Worm (Caenorhabditis elegans) whole organism, L1 larva: ENCODE measurements around the gene H03G16.1.

Source experiments
- C16A3.4 ChIP-seq: fragments of 150-350 bp; optimal IDR thresholded peaks from 2 replicates; lab custom pipeline; 2014; ENCODE audit warnings: missing biosample characterization, missing genetic modification characterization
- C34B4.2 ChIP-seq: sonication (generic microtip); optimal IDR thresholded peaks from 2 replicates; lab custom pipeline; 2017; ENCODE audit warnings: mild to moderate bottlenecking, missing genetic modification characterization, missing compliant biosample characterization
- F16B12.6 ChIP-seq: fragments of 150-350 bp; optimal IDR thresholded peaks from 2 replicates; lab custom pipeline; 2014; ENCODE audit warnings: missing biosample characterization, missing genetic modification characterization
- Y116A8C.19 ChIP-seq: sonication (generic microtip); optimal IDR thresholded peaks from 2 replicates; lab custom pipeline; 2016; ENCODE audit warnings: missing compliant biosample characterization, missing genetic modification characterization, borderline replicate concordance
- aha-1 ChIP-seq: fragments of 150-350 bp; optimal IDR thresholded peaks from 2 replicates; lab custom pipeline; 2014; ENCODE audit warnings: missing biosample characterization, missing genetic modification characterization
- blmp-1 ChIP-seq: fragments of 150-350 bp; optimal IDR thresholded peaks from 2 replicates; lab custom pipeline; 2014; ENCODE audit warnings: missing biosample characterization, missing genetic modification characterization
- ceh-63 ChIP-seq: fragments of 200-800 bp; sonication (Bioruptor generic); optimal IDR thresholded peaks from 2 replicates; lab custom pipeline; 2018; ENCODE audit warnings: mild to moderate bottlenecking, missing genetic modification characterization, missing compliant biosample characterization
- ceh-90 ChIP-seq: sonication (generic microtip); optimal IDR thresholded peaks from 2 replicates; lab custom pipeline; 2016; ENCODE audit warnings: missing genetic modification characterization, missing compliant biosample characterization
- dsc-1 ChIP-seq: sonication (generic microtip); optimal IDR thresholded peaks from 2 replicates; lab custom pipeline; 2016; ENCODE audit warnings: mild to moderate bottlenecking, missing genetic modification characterization, missing compliant biosample characterization
- elt-3 ChIP-seq, 6 experiments: fragments of 150-350 bp in 1 of 6; sonication (generic microtip); optimal IDR thresholded peaks; 2 replicates each; lab custom pipeline; 2017 to 2018; ENCODE audit warnings: missing biosample characterization in 6 of 6, missing genetic modification characterization in 6 of 6, inconsistent platforms in 1 of 6
- fkh-4 ChIP-seq: sonication (generic microtip); optimal IDR thresholded peaks from 2 replicates; lab custom pipeline; 2016; ENCODE audit warnings: missing compliant biosample characterization, missing genetic modification characterization, borderline replicate concordance
- grh-1 ChIP-seq: fragments of 200-800 bp; sonication (Bioruptor generic); IDR thresholded peaks from 2 replicates; pipeline ENCODE4 v1.3.6; 2022; ENCODE audit warnings: missing genetic modification reagents, missing genetic modification characterization, missing compliant biosample characterization
- irx-1 ChIP-seq: sonication (generic microtip); optimal IDR thresholded peaks from 2 replicates; lab custom pipeline; 2016; ENCODE audit warnings: missing genetic modification characterization, missing compliant biosample characterization
- lin-13 ChIP-seq: fragments of 150-350 bp; optimal IDR thresholded peaks from 2 replicates; lab custom pipeline; 2014; ENCODE audit warnings: missing biosample characterization, missing genetic modification reagents, missing genetic modification characterization
- lin-14 ChIP-seq: fragments of 200-800 bp; sonication (Bioruptor generic); optimal IDR thresholded peaks from 2 replicates; lab custom pipeline; 2018; ENCODE audit warnings: mild to moderate bottlenecking, missing genetic modification characterization, moderate library complexity, missing compliant biosample characterization
- lin-15B ChIP-seq: fragments of 150-350 bp; sonication (generic microtip); optimal IDR thresholded peaks from 3 replicates; lab custom pipeline; 2014; ENCODE audit warnings: missing biosample characterization, missing genetic modification characterization
- lin-39 ChIP-seq: fragments of 150-350 bp; optimal IDR thresholded peaks from 2 replicates; lab custom pipeline; 2014; ENCODE audit warnings: missing biosample characterization, missing genetic modification reagents, missing genetic modification characterization
- mdl-1 ChIP-seq, 2 experiments: fragments of 150-350 bp; optimal IDR thresholded peaks; 2 replicates each; lab custom pipeline; 2014 to 2017; ENCODE audit warnings: missing biosample characterization in 2 of 2, missing genetic modification characterization in 2 of 2, inconsistent platforms in 1 of 2
- nhr-12 ChIP-seq: sonication (generic microtip); optimal IDR thresholded peaks from 2 replicates; lab custom pipeline; 2017; ENCODE audit warnings: missing biosample characterization, missing genetic modification characterization
- nhr-19 ChIP-seq: fragments of 200-800 bp; sonication (Bioruptor generic); conservative IDR thresholded peaks from 2 replicates; pipeline ENCODE4 v1.3.6; 2022; ENCODE audit warnings: missing genetic modification characterization, missing compliant biosample characterization
- nhr-237 ChIP-seq: fragments of 150-350 bp; optimal IDR thresholded peaks from 2 replicates; lab custom pipeline; 2014; ENCODE audit warnings: missing biosample characterization, missing genetic modification characterization
- nhr-47 ChIP-seq: sonication (generic microtip); optimal IDR thresholded peaks from 2 replicates; lab custom pipeline; 2016; ENCODE audit warnings: mild to moderate bottlenecking, missing genetic modification characterization, moderate library complexity, missing compliant biosample characterization
- nhr-71 ChIP-seq: sonication (generic microtip); optimal IDR thresholded peaks from 2 replicates; lab custom pipeline; 2016; ENCODE audit warnings: mild to moderate bottlenecking, missing genetic modification characterization, moderate library complexity, missing compliant biosample characterization
- pag-3 ChIP-seq: sonication (generic microtip); optimal IDR thresholded peaks from 2 replicates; lab custom pipeline; 2017; ENCODE audit warnings: missing genetic modification characterization, mild to moderate bottlenecking, missing compliant biosample characterization, antibody characterized with exemption, borderline replicate concordance; ENCODE audit not compliant: insufficient read depth
- pax-3 ChIP-seq: fragments of 200-800 bp; sonication (Bioruptor generic); optimal IDR thresholded peaks from 2 replicates; lab custom pipeline; 2018; ENCODE audit warnings: mild to moderate bottlenecking, missing genetic modification characterization, moderate library complexity, missing compliant biosample characterization
- rnt-1 ChIP-seq: sonication (generic microtip); optimal IDR thresholded peaks from 2 replicates; lab custom pipeline; 2016; ENCODE audit warnings: mild to moderate bottlenecking, missing genetic modification characterization, moderate library complexity, missing compliant biosample characterization
- skn-1 ChIP-seq: fragments of 150-350 bp; optimal IDR thresholded peaks from 2 replicates; lab custom pipeline; 2014; ENCODE audit warnings: missing biosample characterization, missing genetic modification characterization
- snu-23 ChIP-seq: sonication (generic microtip); optimal IDR thresholded peaks from 2 replicates; lab custom pipeline; 2016; ENCODE audit warnings: missing genetic modification characterization, missing compliant biosample characterization
- sptf-1 ChIP-seq: fragments of 150-350 bp; optimal IDR thresholded peaks from 2 replicates; lab custom pipeline; 2014; ENCODE audit warnings: missing biosample characterization, missing genetic modification characterization
- sup-37 ChIP-seq: fragments of 200-800 bp; sonication (Bioruptor generic); optimal IDR thresholded peaks from 2 replicates; lab custom pipeline; 2018; ENCODE audit warnings: mild to moderate bottlenecking, missing genetic modification characterization, missing compliant biosample characterization
- swsn-7 ChIP-seq: sonication (generic microtip); optimal IDR thresholded peaks from 2 replicates; lab custom pipeline; 2016; ENCODE audit warnings: missing genetic modification characterization, missing compliant biosample characterization
- unc-30 ChIP-seq: sonication (generic microtip); optimal IDR thresholded peaks from 2 replicates; lab custom pipeline; 2017; ENCODE audit warnings: missing biosample characterization, missing genetic modification characterization
- unc-62 ChIP-seq: fragments of 150-350 bp; optimal IDR thresholded peaks from 2 replicates; lab custom pipeline; 2014; ENCODE audit warnings: missing biosample characterization, missing genetic modification reagents, missing genetic modification characterization
- unc-86 ChIP-seq: sonication (generic microtip); optimal IDR thresholded peaks from 2 replicates; lab custom pipeline; 2016; ENCODE audit warnings: missing genetic modification characterization, missing compliant biosample characterization
- unc-98 ChIP-seq: fragments of 200-800 bp; sonication (Bioruptor generic); IDR thresholded peaks from 2 replicates; pipeline ENCODE4 v1.3.6; 2022; ENCODE audit warnings: missing genetic modification characterization, missing compliant biosample characterization
- vab-15 ChIP-seq: sonication (generic microtip); optimal IDR thresholded peaks from 2 replicates; lab custom pipeline; 2017; ENCODE audit warnings: missing genotype, mild to moderate bottlenecking, missing genetic modification characterization, missing compliant biosample characterization
- xbp-1 ChIP-seq: sonication (generic microtip); optimal IDR thresholded peaks from 2 replicates; lab custom pipeline; 2016; ENCODE audit warnings: missing genetic modification characterization, missing compliant biosample characterization
- zip-4 ChIP-seq: fragments of 200-800 bp; sonication (Bioruptor generic); optimal IDR thresholded peaks from 2 replicates; lab custom pipeline; 2018; ENCODE audit warnings: mild to moderate bottlenecking, missing genetic modification characterization, moderate library complexity, missing compliant biosample characterization

Gene H03G16.1

ce11 chrX:15050006-15050405 is 3.7 kb upstream of the H03G16.1 start:
- TF ChIP-seq C34B4.2 (tag; lab: Kevin White, UChicago) (no peak), F16B12.6 (no peak), nhr-237 (tag; lab: Kevin White, UChicago) (no peak), vab-15 (tag; lab: Kevin White, UChicago) (no peak), sptf-1 (tag; lab: Kevin White, UChicago) (no peak), C16A3.4 (tag; lab: Kevin White, UChicago) (no peak), unc-98 (GFP tag; lab: Robert Waterston, UW) (no peak), zip-4 (GFP tag; lab: Kevin White, UChicago) (no peak), blmp-1 (tag; lab: Kevin White, UChicago) (no peak), unc-86 (tag; lab: Kevin White, UChicago) (no peak), grh-1 (GFP tag; lab: Robert Waterston, UW) (no peak), Y116A8C.19 (tag; lab: Kevin White, UChicago) (no peak)

ce11 chrX:15052385-15052784 is 1.3 kb upstream of the H03G16.1 start, which contains the start of gene H03G16.6:
Gene H03G16.6, plus strand, starts transcription at chrX:15052685.
- TF ChIP-seq swsn-7 (tag; lab: Kevin White, UChicago), result no peak
- no peak for TF ChIP-seq grh-1 (GFP tag; lab: Robert Waterston, UW)
- TF ChIP-seq pag-3 (tag; lab: Kevin White, UChicago), result no peak
- no peak for TF ChIP-seq snu-23 (GFP tag; lab: Kevin White, UChicago)
- no peak for TF ChIP-seq ceh-90
- TF ChIP-seq nhr-19, result no peak
- no peak for TF ChIP-seq unc-30 (tag; lab: Kevin White, UChicago)
- TF ChIP-seq elt-3 (tag; optimal IDR thresholded peaks at IDR 0.05; lab: Kevin White, UChicago), result no peak
- no peak for TF ChIP-seq irx-1 (tag; lab: Kevin White, UChicago)
- no peak for TF ChIP-seq lin-13 (GFP tag; lab: Kevin White, UChicago)
- TF ChIP-seq lin-39 (tag; lab: Kevin White, UChicago), result no peak
- TF ChIP-seq ceh-63 (GFP tag; lab: Kevin White, UChicago), result no peak
- no peak for TF ChIP-seq xbp-1 (tag; lab: Kevin White, UChicago)
- no peak for TF ChIP-seq nhr-71
- no peak for TF ChIP-seq nhr-47 (tag; lab: Kevin White, UChicago)
- TF ChIP-seq pax-3 (tag; lab: Kevin White, UChicago), result no peak
- TF ChIP-seq dsc-1 (tag; lab: Kevin White, UChicago), result no peak
- TF ChIP-seq mdl-1 (tag; optimal IDR thresholded peaks at IDR 0.05; lab: Kevin White, UChicago), result no peak
- no peak for TF ChIP-seq unc-62 (GFP tag; lab: Kevin White, UChicago)
- no peak for TF ChIP-seq aha-1

- no peak for TF ChIP-seq elt-3 (tag; optimal IDR thresholded peaks at IDR 0.05; lab: Kevin White, UChicago)
- TF ChIP-seq fkh-4 (tag; lab: Kevin White, UChicago), result no peak
- TF ChIP-seq rnt-1 (tag; lab: Kevin White, UChicago), result no peak
- no peak for TF ChIP-seq swsn-7 (tag; lab: Kevin White, UChicago)
- TF ChIP-seq nhr-47 (tag; lab: Kevin White, UChicago), result no peak
- TF ChIP-seq grh-1 (GFP tag; lab: Robert Waterston, UW), result no peak
- TF ChIP-seq lin-14 (GFP tag; lab: Kevin White, UChicago), result no peak
- TF ChIP-seq skn-1 (tag; lab: Kevin White, UChicago), result no peak
Observed at ce11 chrX:15055914-15056313, 2.2 kb downstream of the H03G16.1 start, which contains the start of gene H03G16.7. Gene H03G16.7, minus strand, starts transcription at chrX:15056014.

ce11 chrX:15056737-15057136 is 3.1 kb downstream of the H03G16.1 start, which contains the start of gene H03G16.5:
Gene H03G16.5, minus strand, starts transcription at chrX:15056837.
- no peak for TF ChIP-seq Y116A8C.19 (tag; lab: Kevin White, UChicago)
- no peak for TF ChIP-seq nhr-12 (tag; lab: Kevin White, UChicago)
- TF ChIP-seq nhr-71, result no peak
- no peak for TF ChIP-seq sup-37 (GFP tag; lab: Kevin White, UChicago)
- TF ChIP-seq lin-15B (tag; lab: Kevin White, UChicago), result no peak
